Worm (Caenorhabditis elegans) whole organism, L3 larva: ENCODE measurements around the gene eco-1.

Experiments used
- ama-1 ChIP-seq: fragments of 150-350 bp; optimal IDR thresholded peaks from 2 replicates; lab custom pipeline; 2018
- ceh-28 ChIP-seq: fragments of 150-350 bp; optimal IDR thresholded peaks from 2 replicates; lab custom pipeline; 2014; ENCODE audit warnings: missing biosample characterization, missing genetic modification reagents, missing genetic modification characterization
- ceh-82 ChIP-seq: fragments of 150-350 bp; optimal IDR thresholded peaks from 2 replicates; lab custom pipeline; 2014; ENCODE audit warnings: missing biosample characterization, missing genetic modification characterization
- egl-27 ChIP-seq: sonication (generic microtip); optimal IDR thresholded peaks from 4 replicates; lab custom pipeline; 2017; ENCODE audit warnings: missing biosample characterization, missing genetic modification reagents, missing genetic modification characterization
- elt-1 ChIP-seq: fragments of 150-350 bp; optimal IDR thresholded peaks from 2 replicates; lab custom pipeline; 2014; ENCODE audit warnings: missing biosample characterization, missing genetic modification characterization
- elt-2 ChIP-seq: sonication (generic microtip); optimal IDR thresholded peaks from 2 replicates; lab custom pipeline; 2016; ENCODE audit warnings: missing genetic modification reagents, mild to moderate bottlenecking, missing genetic modification characterization, missing compliant biosample characterization
- elt-3 ChIP-seq, 3 experiments: fragments of 150-350 bp in 1 of 3; sonication (generic microtip) in 2 of 3; optimal IDR thresholded peaks; 2 replicates in 2 of 3; 4 replicates in 1 of 3; lab custom pipeline; 2014 to 2017; ENCODE audit warnings: missing biosample characterization in 3 of 3, missing genetic modification characterization in 3 of 3
- eor-1 ChIP-seq, 2 experiments: fragments of 150-350 bp; optimal IDR thresholded peaks; 2 replicates each; lab custom pipeline; 2014 to 2018; ENCODE audit warnings: missing biosample characterization in 2 of 2, missing genetic modification characterization in 2 of 2
- fkh-2 ChIP-seq: fragments of 150-350 bp; optimal IDR thresholded peaks from 2 replicates; lab custom pipeline; 2014; ENCODE audit warnings: missing biosample characterization, missing genetic modification reagents, missing genetic modification characterization
- fos-1 ChIP-seq: fragments of 150-350 bp; optimal IDR thresholded peaks from 2 replicates; lab custom pipeline; 2014; ENCODE audit warnings: missing biosample characterization, missing genetic modification characterization
- hmg-11 ChIP-seq: sonication (generic microtip); optimal IDR thresholded peaks from 2 replicates; lab custom pipeline; 2016; ENCODE audit warnings: missing genetic modification characterization, missing compliant biosample characterization
- jun-1 ChIP-seq: fragments of 150-350 bp; optimal IDR thresholded peaks from 2 replicates; lab custom pipeline; 2014; ENCODE audit warnings: missing biosample characterization, missing genetic modification reagents, missing genetic modification characterization
- lin-15B ChIP-seq: fragments of 150-350 bp; optimal IDR thresholded peaks from 2 replicates; lab custom pipeline; 2014; ENCODE audit warnings: missing biosample characterization, missing genetic modification characterization
- lin-39 ChIP-seq: fragments of 150-350 bp; optimal IDR thresholded peaks from 2 replicates; lab custom pipeline; 2018; ENCODE audit warnings: missing biosample characterization, missing genetic modification reagents, missing genetic modification characterization
- lsy-12 ChIP-seq: sonication (generic microtip); optimal IDR thresholded peaks from 2 replicates; lab custom pipeline; 2016; ENCODE audit warnings: mild to moderate bottlenecking, missing genetic modification characterization, missing compliant biosample characterization
- mdl-1 ChIP-seq: fragments of 150-350 bp; optimal IDR thresholded peaks from 2 replicates; lab custom pipeline; 2014; ENCODE audit warnings: missing biosample characterization, missing genetic modification characterization
- nhr-11 ChIP-seq: fragments of 150-350 bp; optimal IDR thresholded peaks from 2 replicates; lab custom pipeline; 2014; ENCODE audit warnings: missing biosample characterization, missing genetic modification characterization
- nhr-25 ChIP-seq: sonication (generic microtip); optimal IDR thresholded peaks from 2 replicates; lab custom pipeline; 2017; ENCODE audit warnings: missing biosample characterization, missing genetic modification characterization
- nhr-43 ChIP-seq: sonication (generic microtip); optimal IDR thresholded peaks from 2 replicates; lab custom pipeline; 2016; ENCODE audit warnings: mild to moderate bottlenecking, missing genetic modification characterization, missing compliant biosample characterization; ENCODE audit not compliant: poor library complexity, severe bottlenecking
- nhr-67 ChIP-seq: fragments of 150-350 bp; optimal IDR thresholded peaks from 2 replicates; lab custom pipeline; 2014; ENCODE audit warnings: missing biosample characterization, missing genetic modification characterization
- nhr-76 ChIP-seq: fragments of 150-350 bp; sonication (generic microtip); optimal IDR thresholded peaks from 5 replicates; lab custom pipeline; 2014; ENCODE audit warnings: missing biosample characterization, missing genetic modification characterization
- nhr-77 ChIP-seq: fragments of 150-350 bp; optimal IDR thresholded peaks from 2 replicates; lab custom pipeline; 2014; ENCODE audit warnings: missing biosample characterization, missing genetic modification characterization
- pha-4 ChIP-seq: fragments of 150-350 bp; optimal IDR thresholded peaks from 2 replicates; lab custom pipeline; 2014; ENCODE audit warnings: missing biosample characterization, missing genetic modification reagents, missing genetic modification characterization
- pqm-1 ChIP-seq: fragments of 150-350 bp; optimal IDR thresholded peaks from 2 replicates; lab custom pipeline; 2017; ENCODE audit warnings: missing biosample characterization, missing genetic modification characterization, inconsistent platforms
- sea-2 ChIP-seq: fragments of 150-350 bp; sonication (generic microtip); optimal IDR thresholded peaks from 4 replicates; lab custom pipeline; 2014; ENCODE audit warnings: missing biosample characterization, missing genetic modification reagents, missing genetic modification characterization
- skn-1 ChIP-seq: fragments of 150-350 bp; optimal IDR thresholded peaks from 2 replicates; lab custom pipeline; 2014; ENCODE audit warnings: missing biosample characterization, missing genetic modification characterization
- snpc-4 ChIP-seq: fragments of 150-350 bp; optimal IDR thresholded peaks from 2 replicates; lab custom pipeline; 2014; ENCODE audit warnings: missing biosample characterization, missing genetic modification characterization
- unc-39 ChIP-seq: sonication (generic microtip); optimal IDR thresholded peaks from 4 replicates; lab custom pipeline; 2017; ENCODE audit warnings: missing biosample characterization, missing genetic modification characterization
- zag-1 ChIP-seq: fragments of 150-350 bp; optimal IDR thresholded peaks from 2 replicates; lab custom pipeline; 2014; ENCODE audit warnings: missing biosample characterization, missing genetic modification characterization

The eco-1 gene

ce11 chrIII:7323331-7323730 is 35.6 kb downstream of the eco-1 start:
- TF ChIP-seq jun-1 (tag; lab: Kevin White, UChicago) (no peak), lin-39 (tag; lab: Kevin White, UChicago) (no peak), elt-1 (tag; lab: Kevin White, UChicago) (no peak), pqm-1 (peak; percentile 1), elt-2 (tag; lab: Kevin White, UChicago) (peak; percentile 69)

ce11 chrIII:7322018-7322417 is 36.9 kb downstream of the eco-1 start:
- TF ChIP-seq pha-4 (tag; lab: Kevin White, UChicago) (peak; percentile 99), elt-2 (tag; lab: Kevin White, UChicago) (peak; percentile 55), lsy-12 (tag; lab: Kevin White, UChicago) (no peak), pqm-1 (peak; percentile 34), fos-1 (tag; lab: Kevin White, UChicago) (no peak)
- TF ChIP-seq, all 47 proteins: peak for 3

ce11 chrIII:7319390-7319789 is 39.5 kb downstream of the eco-1 start, which contains the start of gene F56C9.8:
Gene F56C9.8 (minus strand): TSS chrIII:7319509.
- TF ChIP-seq eor-1 (tag; optimal IDR thresholded peaks at IDR 0.05; lab: Kevin White, UChicago) = no peak
- no peak for TF ChIP-seq lin-15B
- peak; percentile 18 for TF ChIP-seq elt-2 (tag; lab: Kevin White, UChicago)
- TF ChIP-seq unc-39 = no peak
- no peak for TF ChIP-seq egl-27
- TF ChIP-seq snpc-4 (tag; lab: Kevin White, UChicago) = no peak
- TF ChIP-seq nhr-77 (tag; lab: Kevin White, UChicago) = no peak
- no peak for TF ChIP-seq nhr-11 (tag; lab: Kevin White, UChicago)
- peak; percentile 69 for TF ChIP-seq pqm-1
- no peak for TF ChIP-seq skn-1
- no peak for TF ChIP-seq ama-1
- TF ChIP-seq hmg-11 (tag; lab: Kevin White, UChicago) = no peak
- no peak for TF ChIP-seq ceh-28 (tag; lab: Kevin White, UChicago)
- TF ChIP-seq fos-1 (tag; lab: Kevin White, UChicago) = no peak
- peak; percentile 77 for TF ChIP-seq pha-4 (tag; lab: Kevin White, UChicago)
- no peak for TF ChIP-seq lsy-12 (tag; lab: Kevin White, UChicago)
- TF ChIP-seq sea-2 (GFP tag; lab: Kevin White, UChicago) = no peak
- TF ChIP-seq ceh-82 (tag; lab: Kevin White, UChicago) = no peak

- TF ChIP-seq nhr-67 (tag; lab: Kevin White, UChicago) = no peak
- no peak for TF ChIP-seq hmg-11 (tag; lab: Kevin White, UChicago)
- peak; percentile 74 for TF ChIP-seq pha-4 (tag; lab: Kevin White, UChicago)
- no peak for TF ChIP-seq mdl-1 (tag; lab: Kevin White, UChicago)
- TF ChIP-seq fos-1 (tag; lab: Kevin White, UChicago) = no peak
- TF ChIP-seq nhr-43 (tag; lab: Kevin White, UChicago) = no peak
- TF ChIP-seq lin-15B = no peak
- TF ChIP-seq elt-2 (tag; lab: Kevin White, UChicago) = peak; percentile 32
- TF ChIP-seq lsy-12 (tag; lab: Kevin White, UChicago) = no peak
- TF ChIP-seq fkh-2 = no peak
Observed at ce11 chrIII:7317354-7317753, 41.5 kb downstream of the eco-1 start.

- TF ChIP-seq elt-3 (tag; optimal IDR thresholded peaks at IDR 0.05; lab: Kevin White, UChicago) = no peak
- no peak for TF ChIP-seq fkh-2
- TF ChIP-seq jun-1 (tag; lab: Kevin White, UChicago) = no peak
- TF ChIP-seq ceh-28 (tag; lab: Kevin White, UChicago) = no peak
- TF ChIP-seq elt-2 (tag; lab: Kevin White, UChicago) = peak; percentile 81
- TF ChIP-seq elt-1 (tag; lab: Kevin White, UChicago) = no peak
- no peak for TF ChIP-seq nhr-76 (tag; lab: Kevin White, UChicago)
- no peak for TF ChIP-seq nhr-25 (tag; lab: Kevin White, UChicago)
- peak; percentile 48 for TF ChIP-seq pqm-1
- TF ChIP-seq mdl-1 (tag; lab: Kevin White, UChicago) = no peak
Observed at ce11 chrIII:7314927-7315547, 43.9 kb downstream of the eco-1 start, which contains the start of gene nspg-6. Gene nspg-6 (minus strand): TSS chrIII:7314977.

- TF ChIP-seq zag-1 (no peak), nhr-25 (tag; lab: Kevin White, UChicago) (no peak)
Observed at ce11 chrIII:7314473-7314872, 44.4 kb downstream of the eco-1 start.
